Worm (Caenorhabditis elegans): ENCODE data around the gene ugt-61.

- TF ChIP-seq him-1 (tag; optimal IDR thresholded peaks at IDR 0.05): no peak
- no peak for TF ChIP-seq dao-5 (tag; optimal IDR thresholded peaks at IDR 0.05)
Measured at ce11 chrV:4770408-4770947, 28.3 kb downstream of the ugt-61 start, which contains the start of gene elt-7.

Measured in whole organism, L4/young adult.